Fruit fly (Drosophila melanogaster): ENCODE data around the gene CG13407.

The CG13407 gene

dm6 chr3R:22119761-22120160 is 16.5 kb downstream of the CG13407 start, which contains the start of gene CG42390:
Gene CG42390, plus strand, starts transcription at chr3R:22120061.
- TF ChIP-seq CG14711 (tag; optimal IDR thresholded peaks at IDR 0.05) = no peak
- TF ChIP-seq kay (GFP tag; ENCODE audit: borderline replicate concordance) = no peak
- TF ChIP-seq CG11617 (GFP tag; optimal IDR thresholded peaks at IDR 0.05) = no peak
- TF ChIP-seq Hr96 (GFP tag; optimal IDR thresholded peaks at IDR 0.05) = no peak
- no peak for TF ChIP-seq Clk (GFP tag; optimal IDR thresholded peaks at IDR 0.05)
- TF ChIP-seq toe (GFP tag; optimal IDR thresholded peaks at IDR 0.05) = no peak
- no peak for TF ChIP-seq cnc (optimal IDR thresholded peaks at IDR 0.05)
- no peak for TF ChIP-seq CG7045 (GFP tag; optimal IDR thresholded peaks at IDR 0.05)
- TF ChIP-seq bab1 (GFP tag; optimal IDR thresholded peaks at IDR 0.05) = no peak
- TF ChIP-seq CG7101 (tag; optimal IDR thresholded peaks at IDR 0.05) = no peak
- TF ChIP-seq CG1620 (GFP tag; optimal IDR thresholded peaks at IDR 0.05) = no peak
- TF ChIP-seq Mnt (GFP tag; optimal IDR thresholded peaks at IDR 0.05) = no peak
- TF ChIP-seq CG5204 (GFP tag; optimal IDR thresholded peaks at IDR 0.05) = no peak

dm6 chr3R:22121220-22121619 is 18.0 kb downstream of the CG13407 start:
- no peak for TF ChIP-seq pad (GFP tag; optimal IDR thresholded peaks at IDR 0.05)
- no peak for TF ChIP-seq CG5204 (GFP tag; optimal IDR thresholded peaks at IDR 0.05)
- no peak for TF ChIP-seq ovo (GFP tag; optimal IDR thresholded peaks at IDR 0.05)
- no peak for TF ChIP-seq Mnt (GFP tag; optimal IDR thresholded peaks at IDR 0.05)
- TF ChIP-seq cic (GFP tag; optimal IDR thresholded peaks at IDR 0.05) = no peak
- TF ChIP-seq tj (GFP tag; optimal IDR thresholded peaks at IDR 0.05) = no peak
- no peak for TF ChIP-seq CG33017 (tag; optimal IDR thresholded peaks at IDR 0.05)

DNA sequence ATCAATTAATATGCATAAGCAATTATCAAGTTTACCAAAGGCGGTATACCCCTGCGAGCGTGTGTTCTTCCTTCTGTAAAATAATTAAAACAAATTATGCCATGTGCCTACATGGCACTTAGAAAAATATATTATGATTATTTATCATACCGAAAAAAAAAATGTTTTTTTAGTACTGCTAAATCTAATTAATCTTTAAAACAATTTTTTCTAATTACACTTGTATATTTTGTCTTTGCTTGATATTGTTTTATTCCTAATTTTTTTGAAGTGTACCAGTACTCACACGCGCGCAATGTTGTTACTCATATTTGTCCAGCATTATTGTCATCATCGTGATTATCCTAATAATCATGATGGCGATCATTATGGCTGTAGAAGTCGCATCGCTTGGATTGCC is 20.1 kb downstream of the CG13407 start:
- TF ChIP-seq CG14711 (tag; optimal IDR thresholded peaks at IDR 0.05) (no peak), pad (GFP tag; optimal IDR thresholded peaks at IDR 0.05) (no peak), tj (GFP tag; optimal IDR thresholded peaks at IDR 0.05) (no peak), CG33017 (tag; optimal IDR thresholded peaks at IDR 0.05) (no peak), Crg-1 (GFP tag; optimal IDR thresholded peaks at IDR 0.05) (no peak), cnc (optimal IDR thresholded peaks at IDR 0.05) (no peak), CG1620 (GFP tag; optimal IDR thresholded peaks at IDR 0.05) (no peak), CG7101 (tag; optimal IDR thresholded peaks at IDR 0.05) (no peak), CG7045 (GFP tag; optimal IDR thresholded peaks at IDR 0.05) (no peak), CG11617 (GFP tag; optimal IDR thresholded peaks at IDR 0.05) (no peak), ovo (GFP tag; optimal IDR thresholded peaks at IDR 0.05) (no peak), Clk (GFP tag; optimal IDR thresholded peaks at IDR 0.05) (no peak), Mnt (GFP tag; optimal IDR thresholded peaks at IDR 0.05) (no peak), CG5204 (GFP tag; optimal IDR thresholded peaks at IDR 0.05) (no peak), bab1 (GFP tag; optimal IDR thresholded peaks at IDR 0.05) (no peak), kay (GFP tag; ENCODE audit: borderline replicate concordance) (no peak), CG12768 (GFP tag; optimal IDR thresholded peaks at IDR 0.05) (no peak)

dm6 chr3R:22124863-22125262 is 21.6 kb downstream of the CG13407 start:
- TF ChIP-seq kay (GFP tag; ENCODE audit: borderline replicate concordance) (peak; percentile 10), toe (GFP tag; optimal IDR thresholded peaks at IDR 0.05) (no peak)

DNA sequence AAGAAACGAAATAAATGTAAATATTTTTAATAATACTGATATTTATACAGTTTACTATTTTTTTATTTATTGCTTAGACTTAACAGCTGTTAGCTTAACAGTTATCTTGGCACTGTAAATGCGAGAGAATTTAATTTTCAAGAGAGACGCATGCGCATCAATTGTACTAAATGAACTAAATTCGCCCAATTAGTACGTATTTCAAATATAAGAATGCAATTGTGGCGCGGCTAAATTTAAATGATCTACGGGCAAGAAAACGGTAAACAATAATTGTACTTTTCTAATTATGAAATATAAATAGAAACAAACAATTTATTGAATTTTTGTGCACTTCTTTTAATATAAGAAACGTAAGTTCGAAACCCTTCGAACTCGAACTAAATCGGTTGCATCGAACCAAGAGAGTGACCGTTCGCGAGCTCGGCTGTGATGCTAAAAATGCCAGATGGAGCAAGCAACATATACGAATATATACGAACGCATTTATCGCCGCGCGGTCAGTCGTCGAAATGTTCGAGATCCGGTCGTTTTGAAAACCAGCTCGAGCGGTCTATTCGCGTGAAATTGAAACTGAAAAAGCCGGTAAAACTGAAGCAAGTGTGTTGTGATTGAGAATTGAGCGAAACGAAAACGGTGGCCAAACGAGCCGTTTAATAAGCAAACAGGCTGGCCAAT is 30.3 kb downstream of the CG13407 start, which contains the start of gene SKIP:
TSS of gene SKIP (plus strand) at position 494 of the 678 bp plus-strand sequence.
- TF ChIP-seq kay (GFP tag; ENCODE audit: borderline replicate concordance) (peak; percentile 65), bab1 (GFP tag; optimal IDR thresholded peaks at IDR 0.05) (peak; percentile 12), toe (GFP tag; optimal IDR thresholded peaks at IDR 0.05) (no peak), Clk (GFP tag; optimal IDR thresholded peaks at IDR 0.05) (no peak), CG11617 (GFP tag; optimal IDR thresholded peaks at IDR 0.05) (no peak), Crg-1 (GFP tag; optimal IDR thresholded peaks at IDR 0.05) (no peak), Mnt (GFP tag; optimal IDR thresholded peaks at IDR 0.05) (no peak), CG33017 (tag; optimal IDR thresholded peaks at IDR 0.05) (no peak), CG7101 (tag; optimal IDR thresholded peaks at IDR 0.05) (no peak), CG7045 (GFP tag; optimal IDR thresholded peaks at IDR 0.05) (no peak), Hr96 (GFP tag; optimal IDR thresholded peaks at IDR 0.05) (no peak), CG14711 (tag; optimal IDR thresholded peaks at IDR 0.05) (no peak), cnc (optimal IDR thresholded peaks at IDR 0.05) (no peak), ovo (GFP tag; optimal IDR thresholded peaks at IDR 0.05) (no peak), pad (GFP tag; optimal IDR thresholded peaks at IDR 0.05) (no peak), CG12768 (GFP tag; optimal IDR thresholded peaks at IDR 0.05) (no peak)

DNA sequence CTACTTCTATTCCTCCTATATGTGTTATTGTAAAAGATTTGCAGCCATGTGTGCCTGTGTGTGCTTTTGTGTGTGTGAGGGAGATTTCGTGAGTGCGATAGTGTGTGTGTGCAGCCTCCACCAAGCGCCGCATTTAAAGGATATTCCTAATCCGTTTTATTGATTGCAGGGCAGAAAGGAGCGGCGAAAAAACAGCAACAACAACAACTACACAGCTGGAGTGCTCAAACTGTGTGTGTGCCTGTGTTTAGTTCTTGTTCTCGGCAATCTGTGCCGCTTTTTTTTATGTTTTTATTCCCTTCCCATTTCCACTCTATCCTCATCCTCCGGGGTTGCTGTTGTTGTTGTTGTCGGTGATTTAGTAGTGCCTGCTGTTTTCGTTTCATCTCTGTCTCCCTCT is 31.2 kb downstream of the CG13407 start:
- no peak for TF ChIP-seq CG11617 (GFP tag; optimal IDR thresholded peaks at IDR 0.05)
- TF ChIP-seq Clk (GFP tag; optimal IDR thresholded peaks at IDR 0.05) = no peak
- TF ChIP-seq CG7101 (tag; optimal IDR thresholded peaks at IDR 0.05) = no peak
- no peak for TF ChIP-seq CG7045 (GFP tag; optimal IDR thresholded peaks at IDR 0.05)
- no peak for TF ChIP-seq CG14711 (tag; optimal IDR thresholded peaks at IDR 0.05)
- TF ChIP-seq cnc (optimal IDR thresholded peaks at IDR 0.05) = no peak
- TF ChIP-seq cic (GFP tag; optimal IDR thresholded peaks at IDR 0.05) = no peak
- TF ChIP-seq toe (GFP tag; optimal IDR thresholded peaks at IDR 0.05) = no peak
- no peak for TF ChIP-seq kay (GFP tag; ENCODE audit: borderline replicate concordance)
- no peak for TF ChIP-seq CG5204 (GFP tag; optimal IDR thresholded peaks at IDR 0.05)
- TF ChIP-seq CG1620 (GFP tag; optimal IDR thresholded peaks at IDR 0.05) = no peak
- TF ChIP-seq bab1 (GFP tag; optimal IDR thresholded peaks at IDR 0.05) = no peak

DNA sequence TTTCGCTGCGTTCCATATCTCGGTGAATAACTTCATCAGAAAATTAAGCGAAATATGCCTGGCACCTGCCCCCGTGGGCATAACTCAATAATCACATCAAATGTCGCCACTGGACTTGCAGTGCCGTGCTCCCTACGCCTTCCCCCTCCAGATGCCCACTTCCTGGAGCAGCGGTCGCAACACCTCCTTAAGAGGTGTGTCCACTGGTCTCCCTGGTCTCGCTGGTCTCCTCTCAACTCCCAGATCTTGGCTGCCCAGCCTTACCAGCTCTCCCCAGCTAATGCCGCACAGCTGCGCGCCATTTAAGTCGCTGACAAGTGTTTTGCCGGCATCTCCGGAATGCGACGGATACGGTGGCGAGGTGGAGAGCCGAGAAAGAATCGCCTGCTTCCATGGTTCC is 32.3 kb downstream of the CG13407 start:
- TF ChIP-seq cnc (optimal IDR thresholded peaks at IDR 0.05) (no peak), Crg-1 (GFP tag; optimal IDR thresholded peaks at IDR 0.05) (no peak), cic (GFP tag; optimal IDR thresholded peaks at IDR 0.05) (no peak), ovo (GFP tag; optimal IDR thresholded peaks at IDR 0.05) (no peak), Hr96 (GFP tag; optimal IDR thresholded peaks at IDR 0.05) (no peak), pad (GFP tag; optimal IDR thresholded peaks at IDR 0.05) (no peak), bab1 (GFP tag; optimal IDR thresholded peaks at IDR 0.05) (no peak)
